Worm (Caenorhabditis elegans): ENCODE measurements around the gene Y43C5B.2.

DNA sequence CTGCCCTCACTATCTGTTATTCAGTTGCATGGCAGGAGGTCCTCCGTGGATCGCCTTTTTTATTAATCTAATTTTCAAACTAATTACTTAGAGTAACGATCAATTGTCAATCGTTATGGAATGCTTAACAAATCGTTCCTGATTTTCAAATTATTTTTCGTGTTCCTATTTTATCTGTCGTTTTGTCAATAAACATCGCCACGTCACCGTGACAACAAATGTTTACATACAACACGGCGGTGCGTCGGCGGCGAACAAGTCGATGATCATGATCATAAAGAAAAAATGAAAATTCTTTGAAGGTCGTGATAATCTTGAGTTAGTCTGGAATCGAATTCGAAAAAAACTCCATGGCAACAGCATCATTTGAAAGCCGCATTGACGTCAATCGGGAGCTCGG, 6.7 kb downstream of the Y43C5B.2 start:
- TF ChIP-seq gmeb-2 (tag; optimal IDR thresholded peaks at IDR 0.05): no peak
- no peak for TF ChIP-seq unc-55 (GFP tag; optimal IDR thresholded peaks at IDR 0.05)
- no peak for TF ChIP-seq pqm-1 (tag; optimal IDR thresholded peaks at IDR 0.05)
- no peak for TF ChIP-seq ceh-45 (GFP tag; IDR thresholded peaks at IDR 0.05)
- no peak for TF ChIP-seq mec-3 (tag; optimal IDR thresholded peaks at IDR 0.05; ENCODE audit: borderline replicate concordance)
- no peak for TF ChIP-seq Y22D7AL.16 (tag; optimal IDR thresholded peaks at IDR 0.05)
- TF ChIP-seq hlh-30 (tag; optimal IDR thresholded peaks at IDR 0.05; ENCODE audit: insufficient read depth): no peak
- no peak for TF ChIP-seq dmd-4 (tag; optimal IDR thresholded peaks at IDR 0.05; ENCODE audit: borderline replicate concordance)
- TF ChIP-seq pag-3 (tag; optimal IDR thresholded peaks at IDR 0.05; ENCODE audit: borderline replicate concordance): no peak
- TF ChIP-seq ceh-14 (tag; optimal IDR thresholded peaks at IDR 0.05): no peak
- no peak for TF ChIP-seq pha-4 (tag; optimal IDR thresholded peaks at IDR 0.05)
- TF ChIP-seq rnt-1 (tag; optimal IDR thresholded peaks at IDR 0.05): no peak
- no peak for TF ChIP-seq ama-1 (optimal IDR thresholded peaks at IDR 0.05)
- no peak for TF ChIP-seq K02D7.2 (tag; optimal IDR thresholded peaks at IDR 0.05)

Data from whole organism, late embryonic.